Fruit fly (Drosophila melanogaster) whole organism, pupa: ENCODE measurements around the gene Obp83a.

Source experiments
- CG10348 ChIP-seq: fragments of 200-800 bp; sonication (Bioruptor generic); IDR thresholded peaks from 2 replicates; pipeline ENCODE4 v1.3.6; 2022; ENCODE audit warnings: missing biosample characterization, missing genetic modification characterization
- CG12605 ChIP-seq: fragments of 200-800 bp; sonication (Bioruptor generic); IDR thresholded peaks from 2 replicates; pipeline ENCODE4 v1.3.6; 2022; ENCODE audit warnings: missing biosample characterization, missing genetic modification characterization
- CG13204 ChIP-seq: fragments of 200-800 bp; sonication (Bioruptor generic); optimal IDR thresholded peaks from 2 replicates; lab custom pipeline; 2018; ENCODE audit warnings: missing biosample characterization, mild to moderate bottlenecking, missing genetic modification characterization, moderate library complexity
- CG14655 ChIP-seq: fragments of 200-800 bp; sonication (Bioruptor generic); optimal IDR thresholded peaks from 3 replicates; lab custom pipeline; 2017; ENCODE audit warnings: mild to moderate bottlenecking, missing biosample characterization, missing genetic modification reagents, missing genetic modification characterization
- CG15710 ChIP-seq: fragments of 200-800 bp; sonication (Bioruptor generic); optimal IDR thresholded peaks from 2 replicates; lab custom pipeline; 2018; ENCODE audit warnings: missing biosample characterization, mild to moderate bottlenecking, missing genetic modification characterization, moderate library complexity
- CG17806 ChIP-seq: fragments of 200-800 bp; sonication (Bioruptor generic); optimal IDR thresholded peaks from 2 replicates; lab custom pipeline; 2018; ENCODE audit warnings: missing biosample characterization, mild to moderate bottlenecking, missing genetic modification characterization, moderate library complexity
- CG32121 ChIP-seq: fragments of 200-800 bp; sonication (Bioruptor generic); IDR thresholded peaks from 2 replicates; pipeline ENCODE4 v1.3.6; 2022; ENCODE audit warnings: missing biosample characterization, missing genetic modification characterization
- CG34367 ChIP-seq: fragments of 200-800 bp; sonication (Bioruptor generic); optimal IDR thresholded peaks from 2 replicates; lab custom pipeline; 2018; ENCODE audit warnings: missing biosample characterization, mild to moderate bottlenecking, missing genetic modification characterization
- CG4496 ChIP-seq: fragments of 200-800 bp; sonication (Bioruptor generic); IDR thresholded peaks from 3 replicates; pipeline ENCODE4 v1.3.6; 2022; ENCODE audit warnings: missing biosample characterization, missing genetic modification characterization
- CG8159 ChIP-seq: fragments of 200-800 bp; sonication (Bioruptor generic); optimal IDR thresholded peaks from 3 replicates; lab custom pipeline; 2018; ENCODE audit warnings: missing biosample characterization, mild to moderate bottlenecking, missing genetic modification characterization, moderate library complexity
- CG8301 ChIP-seq: fragments of 200-800 bp; sonication (Bioruptor generic); optimal IDR thresholded peaks from 2 replicates; lab custom pipeline; 2018; ENCODE audit warnings: missing biosample characterization, mild to moderate bottlenecking, missing genetic modification characterization
- CG9948 ChIP-seq: fragments of 200-800 bp; sonication (Bioruptor generic); optimal IDR thresholded peaks from 2 replicates; lab custom pipeline; 2018; ENCODE audit warnings: missing biosample characterization, mild to moderate bottlenecking, missing genetic modification characterization, moderate library complexity
- D1 ChIP-seq: fragments of 200-800 bp; sonication (Bioruptor generic); optimal IDR thresholded peaks from 2 replicates; lab custom pipeline; 2018; ENCODE audit warnings: missing biosample characterization, mild to moderate bottlenecking, missing genetic modification characterization, moderate library complexity
- EcR ChIP-seq: fragments of 200-800 bp; sonication (Bioruptor generic); optimal IDR thresholded peaks from 3 replicates; lab custom pipeline; 2019; ENCODE audit warnings: missing biosample characterization, missing genetic modification characterization, mild to moderate bottlenecking, moderate library complexity, missing genetic modification reagents
- Ets98B ChIP-seq: fragments of 200-800 bp; sonication (Bioruptor generic); IDR thresholded peaks from 2 replicates; pipeline ENCODE4 v1.3.6; 2022; ENCODE audit warnings: missing biosample characterization, missing genetic modification characterization
- Pif1A ChIP-seq: fragments of 200-800 bp; sonication (Bioruptor generic); optimal IDR thresholded peaks from 3 replicates; lab custom pipeline; 2016; ENCODE audit warnings: missing biosample characterization, missing genetic modification characterization
- Pif1B ChIP-seq: fragments of 200-800 bp; sonication (Bioruptor generic); optimal IDR thresholded peaks from 3 replicates; lab custom pipeline; 2016; ENCODE audit warnings: missing biosample characterization, missing genetic modification characterization
- Snoo ChIP-seq: fragments of 200-800 bp; sonication (Bioruptor generic); optimal IDR thresholded peaks from 3 replicates; lab custom pipeline; 2017; ENCODE audit warnings: missing biosample characterization, mild to moderate bottlenecking, missing genetic modification characterization, inconsistent platforms
- fd96Ca ChIP-seq: fragments of 200-800 bp; sonication (Bioruptor generic); IDR thresholded peaks from 3 replicates; pipeline ENCODE4 v1.3.6; 2022; ENCODE audit warnings: missing biosample characterization, missing genetic modification characterization
- gl ChIP-seq: fragments of 200-800 bp; sonication (Bioruptor generic); optimal IDR thresholded peaks from 2 replicates; lab custom pipeline; 2018; ENCODE audit warnings: missing biosample characterization, mild to moderate bottlenecking, missing genetic modification characterization
- rn ChIP-seq: fragments of 200-800 bp; sonication (Bioruptor generic); IDR thresholded peaks from 2 replicates; pipeline ENCODE4 v1.3.6; 2022; ENCODE audit warnings: missing biosample characterization, missing genetic modification characterization

Gene Obp83a

dm6 chr3R:5975145-5975544 is at the start of gene Obp83a:
Obp83a (minus strand) TSS chr3R:5975245.
- no peak for TF ChIP-seq CG34367
- no peak for TF ChIP-seq CG32121 (GFP tag; lab: Robert Waterston, UW)
- no peak for TF ChIP-seq CG13204 (GFP tag; lab: Kevin White, UChicago)
- TF ChIP-seq CG8301, result no peak
- TF ChIP-seq CG12605 (GFP tag; lab: Robert Waterston, UW), result no peak
- TF ChIP-seq EcR (GFP tag; lab: Kevin White, UChicago), result no peak
- no peak for TF ChIP-seq rn
- TF ChIP-seq CG4496 (GFP tag; lab: Robert Waterston, UW), result no peak
- no peak for TF ChIP-seq Ets98B (GFP tag; lab: Robert Waterston, UW)

dm6 chr3R:6011832-6012231 is 36.8 kb upstream of the Obp83a start, which contains the start of gene CG10280:
CG10280 (minus strand) TSS chr3R:6011932.
- no peak for TF ChIP-seq CG15710 (tag; lab: Kevin White, UChicago)
- no peak for TF ChIP-seq gl (tag; lab: Kevin White, UChicago)
- no peak for TF ChIP-seq EcR (GFP tag; lab: Kevin White, UChicago)
- no peak for TF ChIP-seq CG34367
- no peak for TF ChIP-seq rn
- TF ChIP-seq CG14655 (GFP tag; lab: Kevin White, UChicago), result no peak
- TF ChIP-seq Ets98B (GFP tag; lab: Robert Waterston, UW), result no peak
- TF ChIP-seq Pif1B (GFP tag; lab: Kevin White, UChicago), result no peak
- no peak for TF ChIP-seq CG9948 (tag; lab: Kevin White, UChicago)
- TF ChIP-seq CG32121 (GFP tag; lab: Robert Waterston, UW), result no peak
- TF ChIP-seq CG8301, result no peak
- TF ChIP-seq D1 (tag; lab: Kevin White, UChicago), result no peak
- TF ChIP-seq CG13204 (GFP tag; lab: Kevin White, UChicago), result no peak
- no peak for TF ChIP-seq Pif1A
- TF ChIP-seq CG10348 (GFP tag; lab: Robert Waterston, UW), result no peak

- no peak for TF ChIP-seq CG14655 (GFP tag; lab: Kevin White, UChicago)
- TF ChIP-seq CG13204 (GFP tag; lab: Kevin White, UChicago), result no peak
- TF ChIP-seq D1 (tag; lab: Kevin White, UChicago), result no peak
- no peak for TF ChIP-seq EcR (GFP tag; lab: Kevin White, UChicago)
- TF ChIP-seq CG8159 (tag; lab: Kevin White, UChicago), result no peak
- no peak for TF ChIP-seq Pif1B (GFP tag; lab: Kevin White, UChicago)
- no peak for TF ChIP-seq gl (tag; lab: Kevin White, UChicago)
- TF ChIP-seq CG10348 (GFP tag; lab: Robert Waterston, UW), result no peak
- TF ChIP-seq Snoo (tag; lab: Kevin White, UChicago), result no peak
- no peak for TF ChIP-seq Ets98B (GFP tag; lab: Robert Waterston, UW)
- TF ChIP-seq CG32121 (GFP tag; lab: Robert Waterston, UW), result no peak
- no peak for TF ChIP-seq rn
- TF ChIP-seq CG4496 (GFP tag; lab: Robert Waterston, UW), result no peak
- no peak for TF ChIP-seq CG34367
- TF ChIP-seq CG8301, result no peak
- TF ChIP-seq CG15710 (tag; lab: Kevin White, UChicago), result no peak
- no peak for TF ChIP-seq fd96Ca
- no peak for TF ChIP-seq Pif1A
- TF ChIP-seq CG17806 (tag; lab: Kevin White, UChicago), result no peak
- no peak for TF ChIP-seq CG9948 (tag; lab: Kevin White, UChicago)
- TF ChIP-seq, all 21 proteins: peak for 0
Observed at dm6 chr3R:6009510-6010407, 34.7 kb upstream of the Obp83a start.

dm6 chr3R:6008202-6009062 is 33.4 kb upstream of the Obp83a start, which contains the start of gene Rm62:
Rm62 (minus strand) TSS chr3R:6008579.
- TF ChIP-seq CG8159 (tag; lab: Kevin White, UChicago), result no peak
- TF ChIP-seq CG4496 (GFP tag; lab: Robert Waterston, UW), result peak; percentile 62; the same call in 2 of the 3 replicates
- peak; percentile 18 for TF ChIP-seq CG14655 (GFP tag; lab: Kevin White, UChicago)
- no peak for TF ChIP-seq gl (tag; lab: Kevin White, UChicago)
- no peak for TF ChIP-seq CG10348 (GFP tag; lab: Robert Waterston, UW)

dm6 chr3R:6007123-6008000 is 32.3 kb upstream of the Obp83a start:
- no peak for TF ChIP-seq Snoo (tag; lab: Kevin White, UChicago)
- peak; percentile 67 for TF ChIP-seq gl (tag; lab: Kevin White, UChicago)
- TF ChIP-seq CG12605 (GFP tag; lab: Robert Waterston, UW), result peak; percentile 39; the same call in 1 of the 2 replicates
- TF ChIP-seq rn, result no peak
- peak; percentile 25 for TF ChIP-seq Pif1A
- no peak for TF ChIP-seq CG14655 (GFP tag; lab: Kevin White, UChicago)
- TF ChIP-seq CG4496 (GFP tag; lab: Robert Waterston, UW), result peak; percentile 47; the same call in 2 of the 3 replicates
- 0 out of 3 replicates have a peak, but pooled peaks have one; percentile 46 for TF ChIP-seq fd96Ca
- no peak for TF ChIP-seq CG17806 (tag; lab: Kevin White, UChicago)
- TF ChIP-seq CG8301, result no peak
- TF ChIP-seq CG34367, result peak; percentile 33
- peak; percentile 14 for TF ChIP-seq EcR (GFP tag; lab: Kevin White, UChicago)
- TF ChIP-seq CG8159 (tag; lab: Kevin White, UChicago), result peak; percentile 30
- peak; percentile 49; the same call in 1 of the 2 replicates for TF ChIP-seq Ets98B (GFP tag; lab: Robert Waterston, UW)
- peak; percentile 32 for TF ChIP-seq CG15710 (tag; lab: Kevin White, UChicago)
- peak; percentile 64 for TF ChIP-seq CG13204 (GFP tag; lab: Kevin White, UChicago)
- TF ChIP-seq CG32121 (GFP tag; lab: Robert Waterston, UW), result no peak
